Worm (Caenorhabditis elegans) whole organism, mixed stage, embryonic: Measurements from ENCODE around the gene F14D7.1.

ENCODE experiments used
- M03D4.4 ChIP-seq: sonication (generic microtip); optimal IDR thresholded peaks from 2 replicates; lab custom pipeline; 2017; ENCODE audit warnings: mild to moderate bottlenecking, missing genetic modification characterization, missing compliant biosample characterization
- bed-3 ChIP-seq: fragments of 200-800 bp; sonication (Bioruptor generic); optimal IDR thresholded peaks from 3 replicates; lab custom pipeline; 2018; ENCODE audit warnings: mild to moderate bottlenecking, missing genetic modification characterization, moderate library complexity, missing compliant biosample characterization
- blmp-1 ChIP-seq: fragments of 150-350 bp; optimal IDR thresholded peaks from 2 replicates; lab custom pipeline; 2014; ENCODE audit warnings: missing biosample characterization, missing genetic modification characterization
- ceh-39 ChIP-seq: fragments of 150-350 bp; optimal IDR thresholded peaks from 2 replicates; lab custom pipeline; 2014; ENCODE audit warnings: missing biosample characterization, missing genetic modification characterization
- ceh-43 ChIP-seq: fragments of 200-800 bp; sonication (Bioruptor generic); optimal IDR thresholded peaks from 2 replicates; lab custom pipeline; 2018; ENCODE audit warnings: mild to moderate bottlenecking, missing genetic modification characterization, moderate library complexity, missing compliant biosample characterization
- ceh-83 ChIP-seq: fragments of 200-800 bp; sonication (Bioruptor generic); optimal IDR thresholded peaks from 2 replicates; lab custom pipeline; 2018; ENCODE audit warnings: mild to moderate bottlenecking, missing genetic modification characterization, missing compliant biosample characterization
- ces-1 ChIP-seq: fragments of 150-350 bp; optimal IDR thresholded peaks from 2 replicates; lab custom pipeline; 2014; ENCODE audit warnings: missing biosample characterization, missing genetic modification reagents, missing genetic modification characterization
- drap-1 ChIP-seq: fragments of 200-800 bp; sonication (Bioruptor generic); optimal IDR thresholded peaks from 3 replicates; lab custom pipeline; 2018; ENCODE audit warnings: mild to moderate bottlenecking, missing genetic modification characterization, missing compliant biosample characterization
- elt-3 ChIP-seq: fragments of 150-350 bp; optimal IDR thresholded peaks from 2 replicates; lab custom pipeline; 2014; ENCODE audit warnings: missing biosample characterization, missing genetic modification characterization
- ham-2 ChIP-seq: fragments of 200-800 bp; sonication (Bioruptor generic); optimal IDR thresholded peaks from 2 replicates; lab custom pipeline; 2018; ENCODE audit warnings: mild to moderate bottlenecking, missing genetic modification characterization, missing compliant biosample characterization
- hlh-1 ChIP-seq: fragments of 150-350 bp; optimal IDR thresholded peaks from 2 replicates; lab custom pipeline; 2014; ENCODE audit warnings: missing biosample characterization, missing genetic modification reagents, missing genetic modification characterization
- lin-13 ChIP-seq: fragments of 150-350 bp; optimal IDR thresholded peaks from 2 replicates; lab custom pipeline; 2014; ENCODE audit warnings: missing biosample characterization, missing genetic modification characterization
- lsy-2 ChIP-seq: fragments of 150-350 bp; optimal IDR thresholded peaks from 2 replicates; lab custom pipeline; 2014; ENCODE audit warnings: missing biosample characterization, missing genetic modification characterization
- mab-5 ChIP-seq: fragments of 150-350 bp; optimal IDR thresholded peaks from 2 replicates; lab custom pipeline; 2014; ENCODE audit warnings: missing biosample characterization, missing genetic modification characterization
- mep-1 ChIP-seq: fragments of 150-350 bp; optimal IDR thresholded peaks from 2 replicates; lab custom pipeline; 2017; ENCODE audit warnings: missing biosample characterization, missing genetic modification reagents, missing genetic modification characterization, inconsistent platforms
- mls-2 ChIP-seq: sonication (generic microtip); optimal IDR thresholded peaks from 2 replicates; lab custom pipeline; 2016; ENCODE audit warnings: mild to moderate bottlenecking, missing genetic modification characterization, moderate library complexity, missing compliant biosample characterization
- nhr-12 ChIP-seq: fragments of 150-350 bp; optimal IDR thresholded peaks from 2 replicates; lab custom pipeline; 2014; ENCODE audit warnings: missing biosample characterization, missing genetic modification characterization
- nhr-2 ChIP-seq: fragments of 150-350 bp; optimal IDR thresholded peaks from 2 replicates; lab custom pipeline; 2014; ENCODE audit warnings: missing biosample characterization, missing genetic modification characterization
- nhr-28 ChIP-seq: fragments of 150-350 bp; optimal IDR thresholded peaks from 2 replicates; lab custom pipeline; 2014; ENCODE audit warnings: missing biosample characterization, missing genetic modification characterization
- nhr-76 ChIP-seq: sonication (generic microtip); optimal IDR thresholded peaks from 2 replicates; lab custom pipeline; 2017; ENCODE audit warnings: missing biosample characterization, missing genetic modification characterization
- pha-4 ChIP-seq: fragments of 150-350 bp; optimal IDR thresholded peaks from 2 replicates; lab custom pipeline; 2018; ENCODE audit warnings: missing biosample characterization, missing genetic modification reagents, missing genetic modification characterization
- sem-2 ChIP-seq: fragments of 200-800 bp; sonication (Bioruptor generic); optimal IDR thresholded peaks from 2 replicates; lab custom pipeline; 2018; ENCODE audit warnings: mild to moderate bottlenecking, missing genetic modification characterization, missing compliant biosample characterization
- snpc-4 ChIP-seq: fragments of 150-350 bp; optimal IDR thresholded peaks from 2 replicates; lab custom pipeline; 2014; ENCODE audit warnings: missing biosample characterization, missing genetic modification characterization
- tbx-8 ChIP-seq: fragments of 200-800 bp; sonication (Bioruptor generic); optimal IDR thresholded peaks from 2 replicates; lab custom pipeline; 2018; ENCODE audit warnings: mild to moderate bottlenecking, missing genetic modification characterization, moderate library complexity, missing compliant biosample characterization
- unc-120 ChIP-seq: sonication (generic microtip); optimal IDR thresholded peaks from 2 replicates; lab custom pipeline; 2017; ENCODE audit warnings: missing genetic modification characterization, missing compliant biosample characterization; ENCODE audit not compliant: poor library complexity, severe bottlenecking
- unc-39 ChIP-seq: fragments of 150-350 bp; optimal IDR thresholded peaks from 2 replicates; lab custom pipeline; 2014; ENCODE audit warnings: missing biosample characterization, missing genetic modification characterization
- unc-62 ChIP-seq: fragments of 150-350 bp; optimal IDR thresholded peaks from 2 replicates; lab custom pipeline; 2014; ENCODE audit warnings: missing biosample characterization, missing genetic modification reagents, missing genetic modification characterization
- zip-8 ChIP-seq: fragments of 150-350 bp; optimal IDR thresholded peaks from 2 replicates; lab custom pipeline; 2014; ENCODE audit warnings: missing biosample characterization, missing genetic modification characterization
- ztf-11 ChIP-seq: fragments of 150-350 bp; optimal IDR thresholded peaks from 2 replicates; lab custom pipeline; 2014; ENCODE audit warnings: missing biosample characterization, missing genetic modification characterization

The F14D7.1 gene

DNA sequence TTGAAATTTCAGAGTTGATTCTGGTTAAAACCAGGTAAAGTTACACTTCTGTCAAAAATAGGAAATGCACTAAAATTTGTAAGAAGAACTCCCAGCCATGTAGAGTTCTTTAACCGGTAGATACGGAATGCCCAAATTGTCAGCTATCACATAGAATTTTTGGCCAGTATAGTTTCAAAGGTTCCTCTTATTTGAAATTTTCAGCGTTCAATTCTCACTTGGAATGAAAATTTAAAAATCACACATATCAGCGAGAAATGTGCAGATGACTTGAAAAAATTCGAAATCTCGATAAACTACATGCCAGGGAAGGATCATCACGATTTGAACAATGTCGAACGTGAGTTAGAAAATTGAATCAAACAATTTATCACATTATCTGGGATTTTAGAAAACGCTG is 7.2 kb upstream of the F14D7.1 start, which contains the start of gene F14D7.3:
Gene F14D7.3, plus strand, starts transcription at position 301 of the 400 bp plus-strand sequence.
- TF ChIP-seq hlh-1 (tag; lab: Kevin White, UChicago) (no peak), unc-39 (tag; lab: Kevin White, UChicago) (no peak), ceh-83 (GFP tag; lab: Kevin White, UChicago) (no peak), lin-13 (tag; lab: Kevin White, UChicago) (no peak), M03D4.4 (tag; lab: Kevin White, UChicago) (no peak), unc-62 (GFP tag; lab: Kevin White, UChicago) (no peak), pha-4 (tag; lab: Kevin White, UChicago) (no peak), tbx-8 (GFP tag; lab: Kevin White, UChicago) (no peak)

DNA sequence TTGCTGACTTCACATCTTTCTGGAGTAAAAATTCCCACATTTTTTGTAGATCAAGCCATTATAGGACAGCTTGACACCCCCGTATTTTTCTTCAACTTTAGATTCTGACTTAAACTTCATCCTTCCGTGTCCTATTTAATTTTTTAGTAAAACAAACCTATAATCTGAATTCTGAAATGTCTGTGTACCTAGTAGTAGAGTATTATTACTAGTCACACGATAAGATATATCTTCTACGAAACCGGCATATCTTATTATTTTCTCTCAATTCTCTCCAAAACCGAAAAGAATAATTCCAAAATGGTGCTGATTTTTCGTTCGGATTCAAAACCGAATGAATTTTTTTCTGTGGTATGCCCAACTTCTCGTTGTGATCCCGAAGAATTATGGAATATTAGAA is 5.1 kb upstream of the F14D7.1 start, which contains the start of gene F14D7.9:
Gene F14D7.9, plus strand, starts transcription at position 301 of the 400 bp plus-strand sequence.
- TF ChIP-seq unc-62 (GFP tag; lab: Kevin White, UChicago) (no peak), lin-13 (tag; lab: Kevin White, UChicago) (no peak), drap-1 (GFP tag; lab: Kevin White, UChicago) (no peak), sem-2 (GFP tag; lab: Kevin White, UChicago) (no peak), unc-120 (no peak)

DNA sequence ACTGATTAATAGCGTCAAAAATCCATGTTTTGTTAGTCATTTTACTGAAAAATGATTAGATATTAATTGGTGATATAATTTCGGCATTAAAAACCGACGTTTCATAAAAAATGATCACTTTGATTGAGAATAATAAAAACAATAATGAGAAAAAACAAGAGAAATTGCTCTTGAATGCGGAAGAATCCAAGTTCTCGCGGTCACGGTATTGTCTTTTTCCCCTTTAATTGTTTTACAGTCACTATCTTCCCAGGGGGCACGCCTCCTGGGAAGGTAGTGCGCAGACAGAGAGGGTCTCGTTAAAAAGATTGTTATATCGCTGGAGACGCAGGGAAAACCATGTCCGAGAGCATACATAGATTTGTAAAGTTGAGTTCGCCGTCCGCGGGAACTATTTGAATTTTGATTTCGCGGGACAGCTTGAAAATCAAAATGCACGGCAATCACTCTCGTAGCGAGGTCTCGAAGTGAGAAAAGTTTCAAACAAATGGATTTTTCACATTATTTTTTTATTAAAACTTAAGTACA is 4.5 kb upstream of the F14D7.1 start, which contains the start of gene F14D7.2:
Gene F14D7.2, minus strand, starts transcription at position 51 of the 528 bp plus-strand sequence.
- no peak for TF ChIP-seq mab-5 (tag; lab: Kevin White, UChicago)
- TF ChIP-seq lsy-2 (tag; lab: Kevin White, UChicago), result no peak
- no peak for TF ChIP-seq ceh-39 (tag; lab: Kevin White, UChicago)
- TF ChIP-seq mls-2 (tag; lab: Kevin White, UChicago), result no peak
- TF ChIP-seq bed-3 (GFP tag; lab: Kevin White, UChicago), result no peak
- no peak for TF ChIP-seq zip-8 (tag; lab: Kevin White, UChicago)
- no peak for TF ChIP-seq ztf-11 (tag; lab: Kevin White, UChicago)
- no peak for TF ChIP-seq elt-3 (tag; lab: Kevin White, UChicago)
- no peak for TF ChIP-seq M03D4.4 (tag; lab: Kevin White, UChicago)

DNA sequence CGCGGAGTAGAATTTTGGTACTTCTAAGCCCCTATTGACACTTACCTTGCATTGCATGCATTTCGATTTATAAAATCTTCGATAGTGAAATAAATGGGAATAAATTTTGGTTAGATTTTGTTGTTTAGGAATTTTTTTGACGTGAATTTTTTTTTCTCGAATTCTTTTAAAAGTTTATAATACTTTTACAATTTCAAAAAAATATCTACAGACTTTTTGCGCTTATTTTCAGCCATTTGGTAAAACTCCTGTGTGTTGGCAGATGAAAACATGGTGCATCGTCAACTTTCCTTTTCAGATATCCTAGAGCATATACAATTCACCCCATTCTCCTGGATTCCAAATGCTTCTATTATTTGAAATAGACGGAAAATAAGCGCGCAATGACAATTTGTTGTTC is 1.4 kb upstream of the F14D7.1 start, which contains the start of gene F14D7.18:
Gene F14D7.18, minus strand, starts transcription at position 101 of the 400 bp plus-strand sequence.
- TF ChIP-seq unc-120 (no peak), lsy-2 (tag; lab: Kevin White, UChicago) (no peak), mep-1 (no peak), nhr-12 (tag; lab: Kevin White, UChicago) (no peak), unc-39 (tag; lab: Kevin White, UChicago) (no peak), zip-8 (tag; lab: Kevin White, UChicago) (no peak), drap-1 (GFP tag; lab: Kevin White, UChicago) (no peak), mab-5 (tag; lab: Kevin White, UChicago) (no peak), tbx-8 (GFP tag; lab: Kevin White, UChicago) (no peak), ham-2 (GFP tag; lab: Kevin White, UChicago) (no peak), nhr-2 (no peak), nhr-76 (tag; lab: Kevin White, UChicago) (no peak), lin-13 (tag; lab: Kevin White, UChicago) (no peak), ces-1 (GFP tag; lab: Kevin White, UChicago) (no peak), nhr-28 (tag; lab: Kevin White, UChicago) (no peak), bed-3 (GFP tag; lab: Kevin White, UChicago) (no peak), ceh-43 (GFP tag; lab: Kevin White, UChicago) (no peak), blmp-1 (no peak)

DNA sequence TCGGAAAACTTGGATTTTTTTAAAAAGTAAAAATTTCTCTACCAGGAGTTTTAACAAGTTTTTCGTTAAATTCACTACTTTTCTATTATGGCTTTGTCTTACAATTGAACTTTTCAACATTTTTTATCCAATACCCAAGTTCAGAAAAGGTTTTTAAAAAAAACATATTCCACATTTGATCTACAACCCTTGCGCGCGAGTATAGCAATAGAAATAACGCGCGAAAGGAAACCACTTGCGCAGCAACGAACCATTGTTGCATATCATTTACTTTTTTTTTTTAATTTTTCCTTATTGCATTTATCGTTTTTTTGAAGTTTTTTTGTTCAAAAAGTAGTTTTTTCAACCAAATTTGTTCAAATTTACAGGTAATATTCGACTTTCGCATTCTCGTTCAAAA is 3.5 kb downstream of the F14D7.1 start, which contains the start of gene F40G12.11:
Gene F40G12.11, plus strand, starts transcription at position 369 of the 400 bp plus-strand sequence.
- no peak for TF ChIP-seq hlh-1 (tag; lab: Kevin White, UChicago)
- no peak for TF ChIP-seq mab-5 (tag; lab: Kevin White, UChicago)
- TF ChIP-seq zip-8 (tag; lab: Kevin White, UChicago), result no peak
- no peak for TF ChIP-seq lin-13 (tag; lab: Kevin White, UChicago)

DNA sequence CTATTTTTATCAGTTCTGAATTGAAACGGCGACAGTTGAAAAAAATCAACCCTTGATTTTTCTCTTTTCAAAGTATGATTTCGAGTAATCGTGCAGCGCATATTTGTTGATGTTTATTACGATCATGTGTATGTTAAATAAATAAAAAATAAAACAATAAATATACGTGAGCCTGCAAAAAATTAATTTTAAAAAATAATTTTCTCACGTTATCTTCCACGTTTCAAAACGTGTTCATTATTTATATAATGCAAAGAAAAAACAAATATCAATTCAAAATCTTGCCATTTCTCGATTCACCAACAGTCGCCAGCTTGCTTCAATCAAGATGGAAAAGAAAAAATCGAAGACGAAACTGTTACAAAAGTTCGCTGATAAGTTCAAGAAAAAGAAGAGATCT is 6.0 kb downstream of the F14D7.1 start, which contains the start of gene F40G12.10:
Gene F40G12.10, plus strand, starts transcription at position 301 of the 400 bp plus-strand sequence.
- no peak for TF ChIP-seq ceh-83 (GFP tag; lab: Kevin White, UChicago)
- no peak for TF ChIP-seq nhr-2
- no peak for TF ChIP-seq elt-3 (tag; lab: Kevin White, UChicago)
- no peak for TF ChIP-seq mls-2 (tag; lab: Kevin White, UChicago)
- no peak for TF ChIP-seq snpc-4 (tag; lab: Kevin White, UChicago)
